Worm (Caenorhabditis elegans) whole organism, L4/young adult: ENCODE measurements around the gene scp-1.

Experiments
- W03F9.2 ChIP-seq: fragments of 150-350 bp; optimal IDR thresholded peaks from 2 replicates; lab custom pipeline; 2014; ENCODE audit warnings: missing biosample characterization, missing genetic modification characterization
- dao-5 ChIP-seq: sonication (generic microtip); optimal IDR thresholded peaks from 2 replicates; lab custom pipeline; 2016; ENCODE audit warnings: missing genotype, missing genetic modification characterization, moderate library complexity, missing compliant biosample characterization

ce11 chrII:9311702-9312101 is 22.1 kb upstream of the scp-1 start:
- TF ChIP-seq dao-5 (tag; lab: Kevin White, UChicago): no peak
- TF ChIP-seq W03F9.2: no peak
